Worm (Caenorhabditis elegans): ENCODE data around the gene str-138.

ce11 chrV:8051851-8052250 is 6.6 kb upstream of the str-138 start, which contains the start of gene sth-1:
- TF ChIP-seq him-1 (tag; optimal IDR thresholded peaks at IDR 0.05) (no peak), W03F9.2 (tag; optimal IDR thresholded peaks at IDR 0.05) (no peak), dao-5 (tag; optimal IDR thresholded peaks at IDR 0.05) (no peak)
